Worm (Caenorhabditis elegans): ENCODE measurements around the gene E02H9.9.
"Not testable (repeated sequence)": the region's sequence is repeated elsewhere in the genome, so short reads cannot be mapped to it uniquely, and the experiment has no call there.

E02H9.9 gene

DNA sequence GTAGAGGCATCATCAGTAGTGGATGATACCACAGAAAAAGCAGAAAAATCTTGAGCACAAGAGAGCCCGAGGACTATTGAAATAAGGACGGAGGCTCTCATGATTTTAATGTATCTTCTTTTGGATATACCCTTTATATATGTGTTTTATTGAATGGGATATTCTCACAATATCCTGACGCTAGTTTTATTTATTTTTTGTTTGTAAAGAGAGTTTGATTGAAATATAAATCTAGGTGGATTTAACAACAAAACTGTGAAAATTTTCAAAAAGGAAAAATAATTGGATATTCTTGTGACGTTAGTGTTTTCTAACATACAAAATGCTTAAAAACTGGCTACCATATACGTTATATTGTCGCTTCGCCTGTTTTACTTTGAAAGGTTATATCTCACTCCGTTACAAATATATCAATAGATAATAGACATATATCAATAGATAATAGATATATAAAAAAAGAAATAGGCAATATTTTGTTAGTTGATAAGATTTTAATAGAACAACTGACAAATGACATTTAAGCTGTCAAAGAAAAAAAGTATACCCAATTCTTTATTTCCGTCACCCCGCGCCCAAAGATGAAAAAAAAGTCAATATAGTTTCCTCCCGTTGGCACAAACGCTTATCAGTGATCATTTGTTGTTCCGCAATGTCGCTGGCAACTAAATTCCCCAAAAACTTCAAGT lies 22.4 kb downstream of the E02H9.9 start, which contains the start of the genes E02H9.7 and klo-2:
TSS of gene E02H9.7 (minus strand) at position 101 of the 686 bp plus-strand sequence.
TSS of gene klo-2 (plus strand) at position 636 of the 686 bp plus-strand sequence.
- no peak for TF ChIP-seq mcd-1 (GFP tag; IDR thresholded peaks at IDR 0.05)
- no peak for TF ChIP-seq B0261.1 (tag; optimal IDR thresholded peaks at IDR 0.05)
- no peak for TF ChIP-seq let-607 (tag; optimal IDR thresholded peaks at IDR 0.05)
- TF ChIP-seq ceh-40 (GFP tag; IDR thresholded peaks at IDR 0.05): no peak
- peak; percentile 28 for TF ChIP-seq nhr-80 (tag; optimal IDR thresholded peaks at IDR 0.05)
- no peak for TF ChIP-seq B0035.1 (tag; optimal IDR thresholded peaks at IDR 0.05)
- TF ChIP-seq Y56A3A.18 (GFP tag; IDR thresholded peaks at IDR 0.05): no peak

- TF ChIP-seq unc-130 (GFP tag; optimal IDR thresholded peaks at IDR 0.05): no peak
- no peak for TF ChIP-seq tbx-9 (tag; optimal IDR thresholded peaks at IDR 0.05; ENCODE audit: borderline replicate concordance)
- TF ChIP-seq lsl-1 (GFP tag; optimal IDR thresholded peaks at IDR 0.05): no peak
- no peak for TF ChIP-seq F49E8.2 (tag; optimal IDR thresholded peaks at IDR 0.05; ENCODE audit: insufficient read depth)
- no peak for TF ChIP-seq B0336.3 (GFP tag; IDR thresholded peaks at IDR 0.05)
- TF ChIP-seq ekl-4 (GFP tag; IDR thresholded peaks at IDR 0.05): no peak
- no peak for TF ChIP-seq nhr-80 (tag; optimal IDR thresholded peaks at IDR 0.05)
- no peak for TF ChIP-seq lin-54 (GFP tag; optimal IDR thresholded peaks at IDR 0.05)
- no peak for TF ChIP-seq Y56A3A.18 (GFP tag; IDR thresholded peaks at IDR 0.05)
- no peak for TF ChIP-seq egrh-3 (GFP tag; IDR thresholded peaks at IDR 0.05)
- TF ChIP-seq zfh-2 (GFP tag; conservative IDR thresholded peaks at IDR 0.05): no peak
- TF ChIP-seq pbrm-1 (GFP tag; IDR thresholded peaks at IDR 0.05): no peak
- no peak for TF ChIP-seq K11D2.4 (GFP tag; IDR thresholded peaks at IDR 0.05)
- no peak for TF ChIP-seq B0261.1 (tag; optimal IDR thresholded peaks at IDR 0.05)
- no peak for TF ChIP-seq ceh-40 (GFP tag; IDR thresholded peaks at IDR 0.05)
- TF ChIP-seq lin-40 (tag; optimal IDR thresholded peaks at IDR 0.05): no peak
These were observed 29.6 kb downstream of the E02H9.9 start, which contains the start of gene E02H9.13 for ce11 chrIII:2438543-2438942. TSS of gene E02H9.13 (minus strand) at chrIII:2438741.

- not testable (repeated sequence) for TF ChIP-seq F49E8.2 (tag; optimal IDR thresholded peaks at IDR 0.05; ENCODE audit: insufficient read depth); F23B12.7 (tag; optimal IDR thresholded peaks at IDR 0.05; ENCODE audit: insufficient read depth); hsf-1 (GFP tag; IDR thresholded peaks at IDR 0.05)
These were observed 32.3 kb downstream of the E02H9.9 start, which contains the start of gene E02H9.6 for ce11 chrIII:2435805-2436204. TSS of gene E02H9.6 (plus strand) at chrIII:2436105.

ce11 chrIII:2435373-2435772 lies 32.7 kb downstream of the E02H9.9 start, which contains the start of gene W04B5.6:
TSS of gene W04B5.6 (minus strand) at chrIII:2435473.
- TF ChIP-seq pbrm-1 (GFP tag; IDR thresholded peaks at IDR 0.05); ztf-3 (GFP tag; optimal IDR thresholded peaks at IDR 0.05); madf-10 (tag; optimal IDR thresholded peaks at IDR 0.05): not testable (repeated sequence)

DNA sequence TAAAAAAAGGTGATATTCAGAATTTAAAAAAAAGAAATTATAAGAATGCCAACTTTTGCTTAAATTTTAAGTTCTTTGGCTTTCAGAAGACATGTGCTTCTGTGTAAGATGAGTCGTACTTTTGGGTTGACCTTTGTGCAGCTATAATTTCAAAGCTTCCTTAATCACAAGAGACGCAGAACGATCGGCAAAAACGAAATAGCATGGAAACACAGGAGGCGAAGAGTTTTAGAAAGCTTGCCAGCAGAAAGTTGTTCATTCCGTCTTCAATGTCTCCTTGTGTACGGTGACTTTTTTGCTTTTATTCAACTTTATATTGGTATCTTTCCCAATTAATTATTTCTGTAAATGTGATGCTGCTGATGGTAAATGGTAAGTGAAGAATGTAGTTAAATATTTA lies 35.2 kb downstream of the E02H9.9 start:
- peak; percentile 56 for TF ChIP-seq hmg-1.2 (GFP tag; IDR thresholded peaks at IDR 0.05)
- TF ChIP-seq attf-6 (GFP tag; IDR thresholded peaks at IDR 0.05): no peak

DNA sequence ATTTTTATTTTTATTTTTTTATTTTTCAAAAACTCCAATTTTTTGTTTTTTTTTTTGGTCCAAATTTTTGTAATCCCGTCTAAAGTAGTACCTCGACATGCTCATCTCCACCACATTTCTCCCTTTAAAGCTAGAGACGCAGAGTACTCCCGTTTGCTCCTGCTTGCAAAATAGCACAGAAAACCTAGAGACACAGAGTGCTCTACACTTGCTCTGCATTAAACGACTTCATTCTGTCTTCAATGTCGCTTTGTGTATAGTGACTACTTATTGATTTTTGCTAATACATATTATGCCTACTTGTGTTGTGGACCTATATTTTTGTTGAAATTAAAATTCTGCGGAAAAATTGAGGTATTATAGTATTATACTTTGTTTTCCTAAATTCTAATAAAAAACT lies 42.0 kb downstream of the E02H9.9 start, which contains the start of gene W04B5.8:
TSS of gene W04B5.8 (plus strand) at position 195 of the 400 bp plus-strand sequence.
- TF ChIP-seq hmg-1.2 (GFP tag; IDR thresholded peaks at IDR 0.05) (peak; percentile 76), K11D2.4 (GFP tag; IDR thresholded peaks at IDR 0.05) (no peak)
